Fruit fly (Drosophila melanogaster) whole organism, embryonic: ENCODE results near the gene mio.

Experiments
- CG10209 ChIP-seq: fragments of 200-800 bp; sonication (Bioruptor generic); optimal IDR thresholded peaks from 3 replicates; lab custom pipeline; 2017; ENCODE audit warnings: missing biosample characterization, mild to moderate bottlenecking, missing genetic modification characterization, missing genetic modification reagents
- CG10366 ChIP-seq: fragments of 200-800 bp; sonication (Bioruptor generic); IDR thresholded peaks from 2 replicates; pipeline ENCODE4 v1.3.6; 2022; ENCODE audit warnings: missing biosample characterization, missing genetic modification characterization
- CG10462 ChIP-seq: fragments of 200-800 bp; sonication (Bioruptor generic); optimal IDR thresholded peaks from 2 replicates; lab custom pipeline; 2016; ENCODE audit warnings: missing biosample characterization, missing genetic modification characterization
- CG11247 ChIP-seq: fragments of 200-800 bp; sonication (Bioruptor generic); IDR thresholded peaks from 2 replicates; pipeline ENCODE4 v1.3.6; 2022; ENCODE audit warnings: missing biosample characterization, missing genetic modification characterization
- CG11696 ChIP-seq: fragments of 200-800 bp; sonication (Bioruptor generic); IDR thresholded peaks from 2 replicates; pipeline ENCODE4 v1.3.6; 2022; ENCODE audit warnings: missing biosample characterization, missing genetic modification characterization
- CG11723 ChIP-seq: fragments of 200-800 bp; sonication (Bioruptor generic); optimal IDR thresholded peaks from 2 replicates; lab custom pipeline; 2017; ENCODE audit warnings: missing biosample characterization, mild to moderate bottlenecking, missing genetic modification characterization
- CG1233 ChIP-seq: fragments of 200-800 bp; sonication (Bioruptor generic); optimal IDR thresholded peaks from 4 replicates; lab custom pipeline; 2018; ENCODE audit warnings: missing biosample characterization, mild to moderate bottlenecking, missing genetic modification characterization
- CG12744 ChIP-seq: fragments of 200-800 bp; sonication (Bioruptor generic); optimal IDR thresholded peaks from 2 replicates; lab custom pipeline; 2016; ENCODE audit warnings: missing biosample characterization, missing genetic modification characterization
- CG15514 ChIP-seq: fragments of 200-800 bp; sonication (Bioruptor generic); optimal IDR thresholded peaks from 3 replicates; lab custom pipeline; 2017; ENCODE audit warnings: missing biosample characterization, missing genetic modification characterization, mild to moderate bottlenecking, moderate library complexity, missing genetic modification reagents
- CG17359 ChIP-seq: fragments of 200-800 bp; sonication (Bioruptor generic); optimal IDR thresholded peaks from 3 replicates; lab custom pipeline; 2018; ENCODE audit warnings: missing biosample characterization, mild to moderate bottlenecking, missing genetic modification characterization, moderate library complexity
- CG2202 ChIP-seq: fragments of 200-800 bp; sonication (Bioruptor generic); optimal IDR thresholded peaks from 2 replicates; lab custom pipeline; 2018; ENCODE audit warnings: missing biosample characterization, mild to moderate bottlenecking, missing genetic modification characterization
- CG32767 ChIP-seq: fragments of 200-800 bp; sonication (Bioruptor generic); IDR thresholded peaks from 2 replicates; pipeline ENCODE4 v1.3.6; 2022; ENCODE audit warnings: missing biosample characterization, missing genetic modification characterization
- CG33557 ChIP-seq: fragments of 200-800 bp; sonication (Bioruptor generic); optimal IDR thresholded peaks from 2 replicates; lab custom pipeline; 2019; ENCODE audit warnings: missing biosample characterization, mild to moderate bottlenecking, missing genetic modification characterization, moderate library complexity
- CG3847 ChIP-seq: fragments of 200-800 bp; sonication (Bioruptor generic); IDR thresholded peaks from 2 replicates; pipeline ENCODE4 v1.3.6; 2022; ENCODE audit warnings: missing biosample characterization, missing genetic modification characterization
- CG4730 ChIP-seq: fragments of 200-800 bp; sonication (Bioruptor generic); IDR thresholded peaks from 2 replicates; pipeline ENCODE4 v1.3.6; 2022; ENCODE audit warnings: missing biosample characterization, missing genetic modification characterization
- CG5180 ChIP-seq: fragments of 200-800 bp; sonication (Bioruptor generic); optimal IDR thresholded peaks from 3 replicates; lab custom pipeline; 2017; ENCODE audit warnings: missing biosample characterization, missing genetic modification characterization, mild to moderate bottlenecking, moderate library complexity, missing genetic modification reagents
- CG5245 ChIP-seq: fragments of 200-800 bp; sonication (Bioruptor generic); optimal IDR thresholded peaks from 3 replicates; lab custom pipeline; 2016; ENCODE audit warnings: missing biosample characterization, missing genetic modification characterization
- CG6272 ChIP-seq: fragments of 200-800 bp; sonication (Bioruptor generic); IDR thresholded peaks from 2 replicates; pipeline ENCODE4 v1.3.6; 2022; ENCODE audit warnings: missing biosample characterization, missing genetic modification characterization
- CG6813 ChIP-seq: fragments of 200-800 bp; sonication (Bioruptor generic); optimal IDR thresholded peaks from 2 replicates; lab custom pipeline; 2017; ENCODE audit warnings: missing biosample characterization, missing genetic modification characterization, mild to moderate bottlenecking, moderate library complexity, missing genetic modification reagents
- CG7745 ChIP-seq: fragments of 200-800 bp; sonication (Bioruptor generic); optimal IDR thresholded peaks from 2 replicates; lab custom pipeline; 2018; ENCODE audit warnings: missing biosample characterization, mild to moderate bottlenecking, missing genetic modification characterization, moderate library complexity
- CG9876 ChIP-seq: fragments of 200-800 bp; sonication (Bioruptor generic); optimal IDR thresholded peaks from 2 replicates; lab custom pipeline; 2016; ENCODE audit warnings: missing biosample characterization, missing genetic modification characterization
- HHEX ChIP-seq: fragments of 200-800 bp; sonication (Bioruptor generic); optimal IDR thresholded peaks from 3 replicates; lab custom pipeline; 2017; ENCODE audit warnings: missing biosample characterization, mild to moderate bottlenecking, missing genetic modification characterization, missing genetic modification reagents
- Hmr ChIP-seq: fragments of 200-800 bp; sonication (Bioruptor generic); optimal IDR thresholded peaks from 3 replicates; lab custom pipeline; 2017; ENCODE audit warnings: mild to moderate bottlenecking, missing biosample characterization, missing genetic modification reagents, missing genetic modification characterization
- MTF-1 ChIP-seq: fragments of 200-800 bp; sonication (Bioruptor generic); optimal IDR thresholded peaks from 2 replicates; lab custom pipeline; 2018; ENCODE audit warnings: missing biosample characterization, mild to moderate bottlenecking, missing genetic modification characterization, borderline replicate concordance
- Mrtf ChIP-seq: fragments of 200-800 bp; sonication (Bioruptor generic); IDR thresholded peaks from 3 replicates; pipeline ENCODE4 v1.3.6; 2022; ENCODE audit warnings: missing biosample characterization, missing genetic modification characterization
- NC2α ChIP-seq: fragments of 200-800 bp; sonication (Bioruptor generic); optimal IDR thresholded peaks from 2 replicates; lab custom pipeline; 2016; ENCODE audit warnings: missing biosample characterization, missing genetic modification characterization
- NK7.1 ChIP-seq: fragments of 200-800 bp; sonication (Bioruptor generic); optimal IDR thresholded peaks from 3 replicates; lab custom pipeline; 2016; ENCODE audit warnings: missing biosample characterization, missing genetic modification characterization
- Stat92E ChIP-seq, 3 experiments: fragments of >200 bp in 2 of 3; fragments of 200-800 bp in 1 of 3; sonication (Bioruptor generic) in 1 of 3; optimal IDR thresholded peaks; 2 replicates each; lab custom pipeline; 2017 to 2019; ENCODE audit warnings: missing biosample characterization in 3 of 3, missing genetic modification characterization in 3 of 3, mild to moderate bottlenecking in 1 of 3, moderate library complexity in 1 of 3
- Vsx1 ChIP-seq: fragments of 200-800 bp; sonication (Bioruptor generic); optimal IDR thresholded peaks from 2 replicates; lab custom pipeline; 2017; ENCODE audit warnings: missing biosample characterization, mild to moderate bottlenecking, missing genetic modification characterization, missing genetic modification reagents
- ab ChIP-seq: fragments of 200-800 bp; sonication (Bioruptor generic); optimal IDR thresholded peaks from 2 replicates; lab custom pipeline; 2016; ENCODE audit warnings: missing biosample characterization, missing genetic modification characterization
- al ChIP-seq: fragments of 200-800 bp; sonication (Bioruptor generic); IDR thresholded peaks from 2 replicates; pipeline ENCODE4 v1.3.6; 2022; ENCODE audit warnings: missing biosample characterization, missing genetic modification characterization
- ash1 ChIP-seq: fragments of 200-800 bp; sonication (Bioruptor generic); optimal IDR thresholded peaks from 2 replicates; lab custom pipeline; 2018; ENCODE audit warnings: missing biosample characterization, mild to moderate bottlenecking, missing genetic modification characterization
- cad ChIP-seq: fragments of >200 bp; optimal IDR thresholded peaks from 2 replicates; lab custom pipeline; 2017; ENCODE audit warnings: missing biosample characterization, missing genetic modification characterization
- crol ChIP-seq: fragments of 200-800 bp; sonication (Bioruptor generic); IDR thresholded peaks from 2 replicates; pipeline ENCODE4 v1.3.6; 2022; ENCODE audit warnings: missing biosample characterization, missing genetic modification characterization
- cwo ChIP-seq: fragments of 200-800 bp; sonication (Bioruptor generic); optimal IDR thresholded peaks from 3 replicates; lab custom pipeline; 2017; ENCODE audit warnings: missing biosample characterization, missing genetic modification characterization, mild to moderate bottlenecking, moderate library complexity, missing genetic modification reagents
- emc ChIP-seq: fragments of 200-800 bp; sonication (Bioruptor generic); optimal IDR thresholded peaks from 2 replicates; lab custom pipeline; 2016; ENCODE audit warnings: missing biosample characterization, missing genetic modification characterization
- eyg ChIP-seq: fragments of 200-800 bp; sonication (Bioruptor generic); optimal IDR thresholded peaks from 3 replicates; lab custom pipeline; 2016; ENCODE audit warnings: missing biosample characterization, missing genetic modification characterization
- grn ChIP-seq: fragments of 200-800 bp; sonication (Bioruptor generic); optimal IDR thresholded peaks from 3 replicates; lab custom pipeline; 2017; ENCODE audit warnings: missing biosample characterization, missing genetic modification characterization
- h ChIP-seq: fragments of >200 bp; optimal IDR thresholded peaks from 2 replicates; lab custom pipeline; 2017
- ind ChIP-seq: fragments of 200-800 bp; sonication (Bioruptor generic); optimal IDR thresholded peaks from 3 replicates; lab custom pipeline; 2016; ENCODE audit warnings: missing biosample characterization, missing genetic modification characterization
- inv ChIP-seq: fragments of 200-800 bp; sonication (Bioruptor generic); IDR thresholded peaks from 2 replicates; pipeline ENCODE4 v1.3.6; 2022; ENCODE audit warnings: missing biosample characterization, missing genetic modification characterization; ENCODE audit not compliant: partially characterized antibody
- lab ChIP-seq: fragments of 200-800 bp; sonication (Bioruptor generic); optimal IDR thresholded peaks from 3 replicates; lab custom pipeline; 2017; ENCODE audit warnings: missing biosample characterization, missing genetic modification characterization, mild to moderate bottlenecking, moderate library complexity, missing genetic modification reagents
- p53 ChIP-seq: fragments of 200-800 bp; sonication (Bioruptor generic); optimal IDR thresholded peaks from 2 replicates; lab custom pipeline; 2016; ENCODE audit warnings: missing biosample characterization, missing genetic modification characterization
- pb ChIP-seq: fragments of 200-800 bp; sonication (Bioruptor generic); optimal IDR thresholded peaks from 3 replicates; lab custom pipeline; 2016; ENCODE audit warnings: missing biosample characterization, missing genetic modification characterization
- pho ChIP-seq: fragments of 200-800 bp; sonication (Bioruptor generic); optimal IDR thresholded peaks from 2 replicates; lab custom pipeline; 2016; ENCODE audit warnings: missing biosample characterization, missing genetic modification characterization
- sisA ChIP-seq: fragments of 200-800 bp; sonication (Bioruptor generic); IDR thresholded peaks from 2 replicates; pipeline ENCODE4 v1.3.6; 2022; ENCODE audit warnings: missing biosample characterization, missing genetic modification characterization
- sqz ChIP-seq: fragments of 200-800 bp; sonication (Bioruptor generic); optimal IDR thresholded peaks from 3 replicates; lab custom pipeline; 2018; ENCODE audit warnings: missing biosample characterization, mild to moderate bottlenecking, missing genetic modification characterization
- trh ChIP-seq: fragments of 200-800 bp; sonication (Bioruptor generic); optimal IDR thresholded peaks from 2 replicates; lab custom pipeline; 2016; ENCODE audit warnings: missing biosample characterization, missing genetic modification characterization
- tx ChIP-seq: fragments of 200-800 bp; sonication (Bioruptor generic); optimal IDR thresholded peaks from 2 replicates; lab custom pipeline; 2016; ENCODE audit warnings: missing biosample characterization, missing genetic modification characterization

Gene mio

dm6 chr2L:2202018-2202852 lies 14.9 kb upstream of the mio start (continued):
- TF ChIP-seq CG3847 (peak; percentile 89), CG6813 (GFP tag; lab: Kevin White, UChicago) (peak; percentile 99), eyg (GFP tag; lab: Kevin White, UChicago) (peak; percentile 92), inv (GFP tag; lab: Robert Waterston, UW) (peak; percentile 51; the same call in 1 of the 2 replicates), HHEX (peak; percentile 97), CG10209 (peak; percentile 98), CG10366 (peak; percentile 99), CG12744 (GFP tag; lab: Kevin White, UChicago) (peak; percentile 95), pb (GFP tag; lab: Kevin White, UChicago) (peak; percentile 94), h (lab: Kevin White, UChicago) (no peak), CG4730 (GFP tag; lab: Robert Waterston, UW) (peak; percentile 98), MTF-1 (peak; percentile 98), CG32767 (GFP tag; lab: Robert Waterston, UW) (peak; percentile 99), CG5245 (peak; percentile 99), CG5180 (GFP tag; lab: Kevin White, UChicago) (peak; percentile 91), CG15514 (GFP tag; lab: Kevin White, UChicago) (peak; percentile 67), ab (GFP tag; lab: Kevin White, UChicago) (peak; percentile 95), NK7.1 (GFP tag; lab: Kevin White, UChicago) (peak; percentile 96), ash1 (GFP tag; lab: Kevin White, UChicago) (peak; percentile 23), trh (GFP tag; lab: Kevin White, UChicago) (peak; percentile 97), ind (GFP tag; lab: Kevin White, UChicago) (peak; percentile 97), emc (GFP tag; lab: Kevin White, UChicago) (peak; percentile 66), pho (GFP tag; lab: Kevin White, UChicago) (peak; percentile 84), Stat92E (GFP tag; optimal IDR thresholded peaks at IDR 0.05; lab: Kevin White, UChicago) (peak in 1 of 3 experiments; percentile 100), cad (no peak), p53 (peak; percentile 91), crol (GFP tag; lab: Robert Waterston, UW) (peak; percentile 98), CG11696 (peak; percentile 95), CG17359 (tag; lab: Kevin White, UChicago) (peak; percentile 100), grn (peak; percentile 89), CG1233 (peak; percentile 98), Mrtf (peak; percentile 97), sqz (GFP tag; lab: Kevin White, UChicago) (peak; percentile 98), Vsx1 (GFP tag; lab: Kevin White, UChicago) (peak; percentile 96), NC2α (GFP tag; lab: Kevin White, UChicago) (peak; percentile 98), CG6272 (GFP tag; lab: Robert Waterston, UW) (peak; percentile 98), lab (GFP tag; lab: Kevin White, UChicago) (peak; percentile 96), CG9876 (GFP tag; lab: Kevin White, UChicago) (peak; percentile 87), CG10462 (GFP tag; lab: Kevin White, UChicago) (peak; percentile 99), cwo (GFP tag; lab: Kevin White, UChicago) (peak; percentile 90), CG33557 (GFP tag; lab: Kevin White, UChicago) (peak; percentile 99), tx (peak; percentile 97), CG2202 (tag; lab: Kevin White, UChicago) (peak; percentile 100), sisA (GFP tag; lab: Robert Waterston, UW) (peak; percentile 99), Hmr (peak; percentile 83), CG11247 (GFP tag; lab: Robert Waterston, UW) (peak; percentile 96), CG7745 (tag; lab: Kevin White, UChicago) (peak; percentile 98), al (GFP tag; lab: Robert Waterston, UW) (peak; percentile 60), CG11723 (GFP tag; lab: Kevin White, UChicago) (peak; percentile 97)
